Worm (Caenorhabditis elegans) whole organism, L1 larva: Measurements from ENCODE around the gene K07C5.13.

ENCODE experiments used
- F16B12.6 ChIP-seq: fragments of 150-350 bp; optimal IDR thresholded peaks from 2 replicates; lab custom pipeline; 2014; ENCODE audit warnings: missing biosample characterization, missing genetic modification characterization
- Y116A8C.19 ChIP-seq: sonication (generic microtip); optimal IDR thresholded peaks from 2 replicates; lab custom pipeline; 2016; ENCODE audit warnings: missing compliant biosample characterization, missing genetic modification characterization, borderline replicate concordance
- aly-2 ChIP-seq: fragments of 150-350 bp; optimal IDR thresholded peaks from 2 replicates; lab custom pipeline; 2014; ENCODE audit warnings: missing biosample characterization, missing genetic modification characterization
- ama-1 ChIP-seq: fragments of 150-350 bp; optimal IDR thresholded peaks from 2 replicates; lab custom pipeline; 2014
- blmp-1 ChIP-seq: fragments of 150-350 bp; optimal IDR thresholded peaks from 2 replicates; lab custom pipeline; 2014; ENCODE audit warnings: missing biosample characterization, missing genetic modification characterization
- ceh-82 ChIP-seq, 3 experiments: fragments of 150-350 bp in 1 of 3; sonication (generic microtip) in 2 of 3; optimal IDR thresholded peaks; 2 replicates each; lab custom pipeline; 2014 to 2017; ENCODE audit warnings: missing biosample characterization in 3 of 3, missing genetic modification characterization in 3 of 3
- ceh-88 ChIP-seq: fragments of 200-800 bp; sonication (Bioruptor generic); IDR thresholded peaks from 2 replicates; pipeline ENCODE4 v1.3.6; 2022; ENCODE audit warnings: missing genetic modification characterization, missing compliant biosample characterization
- ceh-90 ChIP-seq: sonication (generic microtip); optimal IDR thresholded peaks from 2 replicates; lab custom pipeline; 2016; ENCODE audit warnings: missing genetic modification characterization, missing compliant biosample characterization
- ces-1 ChIP-seq: fragments of 150-350 bp; optimal IDR thresholded peaks from 2 replicates; lab custom pipeline; 2014; ENCODE audit warnings: missing biosample characterization, missing genetic modification reagents, missing genetic modification characterization
- dpl-1 ChIP-seq, 3 experiments: fragments of 150-350 bp in 2 of 3; sonication (generic microtip) in 1 of 3; optimal IDR thresholded peaks; 2 replicates each; lab custom pipeline; 2014 to 2017; ENCODE audit warnings: missing biosample characterization in 3 of 3, missing genetic modification characterization in 3 of 3, missing genetic modification reagents in 3 of 3
- dsc-1 ChIP-seq: sonication (generic microtip); optimal IDR thresholded peaks from 2 replicates; lab custom pipeline; 2016; ENCODE audit warnings: mild to moderate bottlenecking, missing genetic modification characterization, missing compliant biosample characterization
- efl-1 ChIP-seq, 4 experiments: fragments of 150-350 bp; optimal IDR thresholded peaks in 3 of 4; peaks in 1 of 4; 1 replicate in 1 of 4; 2 replicates in 3 of 4; lab custom pipeline; 2014; ENCODE audit warnings: missing biosample characterization in 2 of 4, missing genetic modification characterization in 2 of 4, missing genetic modification reagents in 2 of 4
- elt-2 ChIP-seq: sonication (generic microtip); optimal IDR thresholded peaks from 2 replicates; lab custom pipeline; 2016; ENCODE audit warnings: missing genetic modification characterization, mild to moderate bottlenecking, inconsistent platforms, missing compliant biosample characterization, missing genetic modification reagents
- fkh-10 ChIP-seq: sonication (generic microtip); optimal IDR thresholded peaks from 2 replicates; lab custom pipeline; 2017; ENCODE audit warnings: missing biosample characterization, missing genetic modification reagents, missing genetic modification characterization
- fkh-4 ChIP-seq: sonication (generic microtip); optimal IDR thresholded peaks from 2 replicates; lab custom pipeline; 2016; ENCODE audit warnings: missing compliant biosample characterization, missing genetic modification characterization, borderline replicate concordance
- grh-1 ChIP-seq: fragments of 200-800 bp; sonication (Bioruptor generic); IDR thresholded peaks from 2 replicates; pipeline ENCODE4 v1.3.6; 2022; ENCODE audit warnings: missing genetic modification reagents, missing genetic modification characterization, missing compliant biosample characterization
- hpl-2 ChIP-seq: fragments of 150-350 bp; optimal IDR thresholded peaks from 2 replicates; lab custom pipeline; 2014; ENCODE audit warnings: missing biosample characterization, missing genetic modification reagents, missing genetic modification characterization
- irx-1 ChIP-seq: sonication (generic microtip); optimal IDR thresholded peaks from 2 replicates; lab custom pipeline; 2016; ENCODE audit warnings: missing genetic modification characterization, missing compliant biosample characterization
- lin-13 ChIP-seq: fragments of 150-350 bp; optimal IDR thresholded peaks from 2 replicates; lab custom pipeline; 2014; ENCODE audit warnings: missing biosample characterization, missing genetic modification reagents, missing genetic modification characterization
- lin-15B ChIP-seq: fragments of 150-350 bp; sonication (generic microtip); optimal IDR thresholded peaks from 3 replicates; lab custom pipeline; 2014; ENCODE audit warnings: missing biosample characterization, missing genetic modification characterization
- lin-35 ChIP-seq, 2 experiments: fragments of 150-350 bp; optimal IDR thresholded peaks; 2 replicates each; lab custom pipeline; 2014; ENCODE audit warnings: missing biosample characterization in 2 of 2, missing genetic modification characterization in 2 of 2, missing genetic modification reagents in 2 of 2
- lin-39 ChIP-seq: fragments of 150-350 bp; optimal IDR thresholded peaks from 2 replicates; lab custom pipeline; 2014; ENCODE audit warnings: missing biosample characterization, missing genetic modification reagents, missing genetic modification characterization
- mef-2 ChIP-seq: fragments of 150-350 bp; optimal IDR thresholded peaks from 2 replicates; lab custom pipeline; 2014; ENCODE audit warnings: missing biosample characterization, missing genetic modification characterization
- nhr-20 ChIP-seq: sonication (generic microtip); optimal IDR thresholded peaks from 2 replicates; lab custom pipeline; 2016; ENCODE audit warnings: mild to moderate bottlenecking, missing genetic modification characterization, missing compliant biosample characterization
- nhr-28 ChIP-seq: fragments of 150-350 bp; optimal IDR thresholded peaks from 2 replicates; lab custom pipeline; 2014; ENCODE audit warnings: missing biosample characterization, missing genetic modification characterization
- nhr-47 ChIP-seq: sonication (generic microtip); optimal IDR thresholded peaks from 2 replicates; lab custom pipeline; 2016; ENCODE audit warnings: mild to moderate bottlenecking, missing genetic modification characterization, moderate library complexity, missing compliant biosample characterization
- nhr-71 ChIP-seq: sonication (generic microtip); optimal IDR thresholded peaks from 2 replicates; lab custom pipeline; 2016; ENCODE audit warnings: mild to moderate bottlenecking, missing genetic modification characterization, moderate library complexity, missing compliant biosample characterization
- nhr-77 ChIP-seq: fragments of 150-350 bp; optimal IDR thresholded peaks from 2 replicates; lab custom pipeline; 2014; ENCODE audit warnings: missing biosample characterization, missing genetic modification characterization
- nhr-84 ChIP-seq: sonication (generic microtip); optimal IDR thresholded peaks from 2 replicates; lab custom pipeline; 2017; ENCODE audit warnings: missing biosample characterization, missing genetic modification characterization
- nhr-85 ChIP-seq: sonication (generic microtip); peaks from one replicate; lab custom pipeline; 2016; ENCODE audit warnings: missing genetic modification characterization, inconsistent platforms, missing compliant biosample characterization
- nhr-90 ChIP-seq: sonication (generic microtip); optimal IDR thresholded peaks from 2 replicates; lab custom pipeline; 2016; ENCODE audit warnings: mild to moderate bottlenecking, missing genetic modification characterization, missing compliant biosample characterization; ENCODE audit not compliant: poor library complexity
- pqm-1 ChIP-seq: sonication (generic microtip); optimal IDR thresholded peaks from 3 replicates; lab custom pipeline; 2017; ENCODE audit warnings: missing biosample characterization, missing genetic modification characterization
- skn-1 ChIP-seq: fragments of 150-350 bp; optimal IDR thresholded peaks from 2 replicates; lab custom pipeline; 2014; ENCODE audit warnings: missing biosample characterization, missing genetic modification characterization
- tbx-2 ChIP-seq: sonication (generic microtip); optimal IDR thresholded peaks from 2 replicates; lab custom pipeline; 2016; ENCODE audit warnings: missing genetic modification characterization, missing compliant biosample characterization
- tlp-1 ChIP-seq: fragments of 150-350 bp; optimal IDR thresholded peaks from 2 replicates; lab custom pipeline; 2014; ENCODE audit warnings: missing biosample characterization, missing genetic modification characterization
- unc-30 ChIP-seq: sonication (generic microtip); optimal IDR thresholded peaks from 2 replicates; lab custom pipeline; 2017; ENCODE audit warnings: missing biosample characterization, missing genetic modification characterization
- unc-86 ChIP-seq: sonication (generic microtip); optimal IDR thresholded peaks from 2 replicates; lab custom pipeline; 2016; ENCODE audit warnings: missing genetic modification characterization, missing compliant biosample characterization
- unc-98 ChIP-seq: fragments of 200-800 bp; sonication (Bioruptor generic); IDR thresholded peaks from 2 replicates; pipeline ENCODE4 v1.3.6; 2022; ENCODE audit warnings: missing genetic modification characterization, missing compliant biosample characterization
- zag-1 ChIP-seq: fragments of 150-350 bp; optimal IDR thresholded peaks from 2 replicates; lab custom pipeline; 2014; ENCODE audit warnings: missing biosample characterization, missing genetic modification characterization
- zip-4 ChIP-seq: fragments of 200-800 bp; sonication (Bioruptor generic); optimal IDR thresholded peaks from 2 replicates; lab custom pipeline; 2018; ENCODE audit warnings: mild to moderate bottlenecking, missing genetic modification characterization, moderate library complexity, missing compliant biosample characterization
- ztf-11 ChIP-seq, 2 experiments: sonication (generic microtip); optimal IDR thresholded peaks; 2 replicates each; lab custom pipeline; 2016 to 2017; ENCODE audit warnings: missing genetic modification characterization in 2 of 2, missing biosample characterization in 1 of 2, missing compliant biosample characterization in 1 of 2

Gene K07C5.13

ce11 chrV:10338305-10338992 is 3.4 kb upstream of the K07C5.13 start, which contains the start of gene arx-2 (continued):
- peak; percentile 61 for TF ChIP-seq skn-1 (tag; lab: Kevin White, UChicago)
- TF ChIP-seq lin-15B (tag; lab: Kevin White, UChicago) = peak; percentile 54
- no peak for TF ChIP-seq ceh-90 (tag; lab: Kevin White, UChicago)
- peak; percentile 12 for TF ChIP-seq nhr-47
- TF ChIP-seq, all 84 proteins: peak for 20

- no peak for TF ChIP-seq nhr-85 (tag; lab: Kevin White, UChicago)
- TF ChIP-seq nhr-71 = no peak
- TF ChIP-seq fkh-4 = no peak
- no peak for TF ChIP-seq hpl-2 (GFP tag; lab: Kevin White, UChicago)
- TF ChIP-seq ama-1 (lab: Kevin White, UChicago) = no peak
- TF ChIP-seq nhr-84 (tag; lab: Kevin White, UChicago) = no peak
- no peak for TF ChIP-seq grh-1 (GFP tag; lab: Robert Waterston, UW)
- no peak for TF ChIP-seq blmp-1 (tag; lab: Kevin White, UChicago)
- TF ChIP-seq tbx-2 (tag; lab: Kevin White, UChicago) = no peak
- no peak for TF ChIP-seq zip-4 (GFP tag; lab: Kevin White, UChicago)
- TF ChIP-seq pqm-1 (tag; lab: Kevin White, UChicago) = no peak
- TF ChIP-seq dsc-1 (tag; lab: Kevin White, UChicago) = no peak
- TF ChIP-seq ztf-11 (tag; optimal IDR thresholded peaks at IDR 0.05; lab: Kevin White, UChicago) = no peak
- no peak for TF ChIP-seq ceh-82 (tag; optimal IDR thresholded peaks at IDR 0.05; lab: Kevin White, UChicago)
- no peak for TF ChIP-seq ceh-90 (tag; lab: Kevin White, UChicago)
- TF ChIP-seq lin-39 (tag; lab: Kevin White, UChicago) = no peak
- no peak for TF ChIP-seq nhr-20 (tag; lab: Kevin White, UChicago)
- TF ChIP-seq Y116A8C.19 (tag; lab: Kevin White, UChicago) = no peak
- no peak for TF ChIP-seq unc-86 (tag; lab: Kevin White, UChicago)
Measured at ce11 chrV:10339200-10339599, 2.7 kb upstream of the K07C5.13 start, which contains the start of gene K07C5.2. TSS of gene K07C5.2 (plus strand) at chrV:10339500.

ce11 chrV:10342904-10343303 is 1.0 kb downstream of the K07C5.13 start, which contains the start of gene K07C5.3:
TSS of gene K07C5.3 (plus strand) at chrV:10343032.
- TF ChIP-seq nhr-28 (tag; lab: Kevin White, UChicago) (no peak), lin-35 (GFP tag; optimal IDR thresholded peaks at IDR 0.05; lab: Kevin White, UChicago) (no peak), pqm-1 (tag; lab: Kevin White, UChicago) (no peak), unc-30 (tag; lab: Kevin White, UChicago) (no peak), elt-2 (tag; lab: Kevin White, UChicago) (no peak), blmp-1 (tag; lab: Kevin White, UChicago) (no peak), unc-98 (no peak), ztf-11 (tag; optimal IDR thresholded peaks at IDR 0.05; lab: Kevin White, UChicago) (no peak)

ce11 chrV:10350054-10350453 is 8.2 kb downstream of the K07C5.13 start, which contains the start of gene K07C5.9:
TSS of gene K07C5.9 (minus strand) at chrV:10350154.
- TF ChIP-seq tlp-1 (tag; lab: Kevin White, UChicago) = no peak
- no peak for TF ChIP-seq efl-1 (optimal IDR thresholded peaks at IDR 0.05; lab: Kevin White, UChicago)
- peak in 1 of 2 experiments; percentile 33 for TF ChIP-seq efl-1 (GFP tag; optimal IDR thresholded peaks at IDR 0.05 in 1 of 2; lab: Kevin White, UChicago)
- no peak for TF ChIP-seq aly-2

ce11 chrV:10352928-10353427 is 11.1 kb downstream of the K07C5.13 start, which contains the start of gene nol-56:
TSS of gene nol-56 (minus strand) at chrV:10352978.
- peak; percentile 78 for TF ChIP-seq irx-1 (tag; lab: Kevin White, UChicago)
- TF ChIP-seq ztf-11 (tag; optimal IDR thresholded peaks at IDR 0.05; lab: Kevin White, UChicago) = peak in 1 of 2 experiments; percentile 86
- TF ChIP-seq dsc-1 (tag; lab: Kevin White, UChicago) = peak; percentile 88
- peak; percentile 81 for TF ChIP-seq lin-15B (tag; lab: Kevin White, UChicago)
- no peak for TF ChIP-seq mef-2
- TF ChIP-seq ces-1 = no peak
- peak; percentile 58 for TF ChIP-seq elt-2 (tag; lab: Kevin White, UChicago)
- TF ChIP-seq dpl-1 (GFP tag; optimal IDR thresholded peaks at IDR 0.05; lab: Kevin White, UChicago) = peak; percentile 81 to 86 (median 85)
- no peak; the same call in 1 of the 2 replicates for TF ChIP-seq ceh-88 (GFP tag; lab: Robert Waterston, UW)
- peak; percentile 47 for TF ChIP-seq F16B12.6 (tag; lab: Kevin White, UChicago)
- TF ChIP-seq fkh-10 (GFP tag; lab: Kevin White, UChicago) = no peak
- TF ChIP-seq unc-86 (tag; lab: Kevin White, UChicago) = peak; percentile 77
- TF ChIP-seq zag-1 (tag; lab: Kevin White, UChicago) = no peak
- TF ChIP-seq lin-13 = peak; percentile 81
- TF ChIP-seq nhr-20 (tag; lab: Kevin White, UChicago) = peak; percentile 91
- TF ChIP-seq skn-1 (tag; lab: Kevin White, UChicago) = peak; percentile 75
- TF ChIP-seq nhr-90 (tag; lab: Kevin White, UChicago) = peak; percentile 90
- TF ChIP-seq nhr-77 (tag; lab: Kevin White, UChicago) = peak; percentile 37
- TF ChIP-seq nhr-71 = peak; percentile 93
- peak; percentile 87 for TF ChIP-seq nhr-85 (tag; lab: Kevin White, UChicago)
- TF ChIP-seq fkh-4 = peak; percentile 43
- peak; percentile 88 to 91 for TF ChIP-seq lin-35 (GFP tag; optimal IDR thresholded peaks at IDR 0.05; lab: Kevin White, UChicago)
- peak; percentile 89 for TF ChIP-seq tbx-2 (tag; lab: Kevin White, UChicago)
